Worm (Caenorhabditis elegans) whole organism, L4/young adult: Measurements from ENCODE around the gene F49C12.11.
"Not testable (repeated sequence)": the region's sequence is repeated elsewhere in the genome, so short reads cannot be mapped to it uniquely, and the experiment has no call there.

ENCODE experiments used
- W03F9.2 ChIP-seq: fragments of 150-350 bp; optimal IDR thresholded peaks from 2 replicates; lab custom pipeline; 2014; ENCODE audit warnings: missing biosample characterization, missing genetic modification characterization
- dao-5 ChIP-seq: sonication (generic microtip); optimal IDR thresholded peaks from 2 replicates; lab custom pipeline; 2016; ENCODE audit warnings: missing genotype, missing genetic modification characterization, moderate library complexity, missing compliant biosample characterization
- him-1 ChIP-seq: sonication (generic microtip); optimal IDR thresholded peaks from 2 replicates; lab custom pipeline; 2016; ENCODE audit warnings: missing genotype, missing genetic modification reagents, missing genetic modification characterization, missing compliant biosample characterization

Gene F49C12.11

ce11 chrIV:9319080-9319479 lies at the start of gene F49C12.11, which contains the start of gene nemt-1:
Gene F49C12.11 (plus strand): TSS chrIV:9319380.
Gene nemt-1 (minus strand): TSS chrIV:9319439.
- TF ChIP-seq him-1 (tag; lab: Kevin White, UChicago) (no peak), dao-5 (tag; lab: Kevin White, UChicago) (no peak), W03F9.2 (tag; lab: Kevin White, UChicago) (no peak)

- no peak for TF ChIP-seq W03F9.2 (tag; lab: Kevin White, UChicago)
- no peak for TF ChIP-seq dao-5 (tag; lab: Kevin White, UChicago)
- TF ChIP-seq him-1 (tag; lab: Kevin White, UChicago) = no peak
These were observed 49.4 kb upstream of the F49C12.11 start, which contains the start of gene flh-3 for ce11 chrIV:9269796-9270195. Gene flh-3 (plus strand): TSS chrIV:9270096.

- TF ChIP-seq dao-5 (tag; lab: Kevin White, UChicago) (no peak), him-1 (tag; lab: Kevin White, UChicago) (no peak), W03F9.2 (tag; lab: Kevin White, UChicago) (no peak)
These were observed 45.1 kb upstream of the F49C12.11 start, which contains the start of gene nmy-3 for ce11 chrIV:9274008-9274529. Gene nmy-3 (plus strand): TSS chrIV:9274479.

ce11 chrIV:9286305-9286704 lies 32.9 kb upstream of the F49C12.11 start, which contains the start of gene nhr-267:
Gene nhr-267 (minus strand): TSS chrIV:9286405.
- not testable (repeated sequence) for TF ChIP-seq W03F9.2, him-1, dao-5 (tag; lab: Kevin White, UChicago)

ce11 chrIV:9289635-9290034 lies 29.5 kb upstream of the F49C12.11 start:
- TF ChIP-seq dao-5 (tag; lab: Kevin White, UChicago) (no peak), him-1 (tag; lab: Kevin White, UChicago) (no peak), W03F9.2 (tag; lab: Kevin White, UChicago) (no peak)

- not testable (repeated sequence) for TF ChIP-seq him-1, W03F9.2, dao-5 (tag; lab: Kevin White, UChicago)
These were observed 25.4 kb upstream of the F49C12.11 start, which contains the start of gene nhr-264 for ce11 chrIV:9293825-9294224. Gene nhr-264 (minus strand): TSS chrIV:9293925.

ce11 chrIV:9296285-9296684 lies 22.9 kb upstream of the F49C12.11 start, which contains the start of gene F49C12.1:
Gene F49C12.1 (minus strand): TSS chrIV:9296354.
- TF ChIP-seq W03F9.2 (tag; lab: Kevin White, UChicago) = no peak
- no peak for TF ChIP-seq him-1 (tag; lab: Kevin White, UChicago)
- TF ChIP-seq dao-5 (tag; lab: Kevin White, UChicago) = no peak

- TF ChIP-seq dao-5 (tag; lab: Kevin White, UChicago) = no peak
- no peak for TF ChIP-seq W03F9.2 (tag; lab: Kevin White, UChicago)
- TF ChIP-seq him-1 (tag; lab: Kevin White, UChicago) = no peak
These were observed 20.0 kb upstream of the F49C12.11 start, which contains the start of gene F49C12.2 for ce11 chrIV:9299145-9299544. Gene F49C12.2 (minus strand): TSS chrIV:9299245.

- no peak for TF ChIP-seq dao-5 (tag; lab: Kevin White, UChicago)
- no peak for TF ChIP-seq W03F9.2 (tag; lab: Kevin White, UChicago)
- TF ChIP-seq him-1 (tag; lab: Kevin White, UChicago) = no peak
These were observed 19.1 kb upstream of the F49C12.11 start, which contains the start of gene F49C12.3 for ce11 chrIV:9300127-9300526. Gene F49C12.3 (plus strand): TSS chrIV:9300427.

ce11 chrIV:9303994-9304393 lies 15.2 kb upstream of the F49C12.11 start, which contains the start of gene F49C12.4:
Gene F49C12.4 (minus strand): TSS chrIV:9304094.
- TF ChIP-seq W03F9.2 (tag; lab: Kevin White, UChicago) (no peak), dao-5 (tag; lab: Kevin White, UChicago) (no peak), him-1 (tag; lab: Kevin White, UChicago) (no peak)

ce11 chrIV:9304617-9305016 lies 14.6 kb upstream of the F49C12.11 start, which contains the start of gene F49C12.5:
Gene F49C12.5 (plus strand): TSS chrIV:9304917.
- TF ChIP-seq dao-5 (tag; lab: Kevin White, UChicago) = no peak
- no peak for TF ChIP-seq him-1 (tag; lab: Kevin White, UChicago)
- TF ChIP-seq W03F9.2 (tag; lab: Kevin White, UChicago) = no peak

ce11 chrIV:9308975-9309374 lies 10.2 kb upstream of the F49C12.11 start, which contains the start of gene F49C12.6:
Gene F49C12.6 (minus strand): TSS chrIV:9309075.
- TF ChIP-seq dao-5 (tag; lab: Kevin White, UChicago) (no peak), W03F9.2 (tag; lab: Kevin White, UChicago) (no peak), him-1 (tag; lab: Kevin White, UChicago) (no peak)

ce11 chrIV:9310935-9311566 lies 8.1 kb upstream of the F49C12.11 start:
- TF ChIP-seq him-1 (tag; lab: Kevin White, UChicago) (no peak), W03F9.2 (tag; lab: Kevin White, UChicago) (no peak), dao-5 (tag; lab: Kevin White, UChicago) (no peak)
